Worm (Caenorhabditis elegans) whole organism, dauer: Measurements from ENCODE around the gene F35D11.4.

Source experiments
- unc-62 ChIP-seq: sonication (generic microtip); optimal IDR thresholded peaks from 2 replicates; lab custom pipeline; 2017; ENCODE audit warnings: missing biosample characterization, missing genetic modification reagents, missing genetic modification characterization

Gene F35D11.4

DNA sequence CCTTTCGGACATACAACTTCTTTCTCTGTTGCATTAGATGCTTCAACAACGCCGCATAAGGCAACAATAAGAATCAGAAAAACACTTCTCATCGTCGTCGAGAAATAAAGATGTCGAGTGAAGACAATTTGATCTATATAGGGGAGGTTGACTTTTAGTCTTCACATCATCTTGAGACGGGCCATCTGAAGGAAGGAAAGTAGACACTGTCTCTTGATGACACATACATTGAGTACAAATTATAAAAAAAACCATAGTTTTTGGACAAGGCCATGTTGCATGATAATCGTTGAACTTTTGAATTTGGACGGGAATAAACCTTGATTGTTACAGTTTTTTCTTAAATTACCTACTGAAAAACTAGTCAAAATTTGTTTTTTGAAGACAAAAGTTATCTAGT, 18.4 kb downstream of the F35D11.4 start, which contains the start of gene clec-139:
clec-139 (minus strand) TSS at position 101 of the 400 bp plus-strand sequence.
- TF ChIP-seq unc-62 (GFP tag; lab: Kevin White, UChicago): no peak

DNA sequence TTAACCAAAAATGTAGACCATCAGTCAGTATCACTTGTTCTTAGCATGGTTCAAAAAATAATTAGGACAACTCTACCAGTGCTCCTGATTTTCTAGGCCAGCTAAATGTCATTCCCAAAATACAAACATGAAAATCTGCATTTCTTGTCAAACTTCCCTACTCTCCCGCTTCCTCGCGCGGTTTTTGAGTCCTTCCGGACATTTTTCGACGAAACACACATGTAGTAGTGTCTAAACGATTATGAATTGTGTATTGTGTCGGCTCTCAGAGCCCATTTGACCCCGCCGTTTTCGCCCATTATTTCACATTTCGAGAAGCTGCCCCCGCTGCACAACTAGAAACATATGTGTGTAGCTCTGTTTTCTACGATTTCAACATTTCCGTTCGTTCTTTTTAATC, 23.4 kb downstream of the F35D11.4 start, which contains the start of gene F35D11.1:
F35D11.1 (plus strand) TSS at position 301 of the 400 bp plus-strand sequence.
- no peak for TF ChIP-seq unc-62 (GFP tag; lab: Kevin White, UChicago)

DNA sequence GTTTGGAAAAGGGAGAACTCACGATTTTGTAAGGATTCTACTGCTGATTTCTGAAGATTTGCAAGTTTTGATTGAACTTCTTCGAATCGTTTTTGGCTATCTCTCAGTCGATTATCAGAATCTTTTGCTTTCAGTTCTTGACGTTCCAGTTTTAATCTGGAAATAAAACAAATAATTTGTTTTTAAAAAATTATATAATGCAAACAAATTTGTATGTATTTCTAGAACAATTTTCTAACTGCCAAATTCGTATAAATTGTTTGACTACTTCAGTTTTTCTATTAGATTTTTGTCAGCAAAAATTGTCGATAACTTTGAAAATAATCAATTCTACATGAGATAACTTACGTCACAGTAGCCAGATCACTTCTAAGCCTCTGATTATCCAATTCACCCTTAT, 28.3 kb downstream of the F35D11.4 start:
- TF ChIP-seq unc-62 (GFP tag; lab: Kevin White, UChicago): no peak

DNA sequence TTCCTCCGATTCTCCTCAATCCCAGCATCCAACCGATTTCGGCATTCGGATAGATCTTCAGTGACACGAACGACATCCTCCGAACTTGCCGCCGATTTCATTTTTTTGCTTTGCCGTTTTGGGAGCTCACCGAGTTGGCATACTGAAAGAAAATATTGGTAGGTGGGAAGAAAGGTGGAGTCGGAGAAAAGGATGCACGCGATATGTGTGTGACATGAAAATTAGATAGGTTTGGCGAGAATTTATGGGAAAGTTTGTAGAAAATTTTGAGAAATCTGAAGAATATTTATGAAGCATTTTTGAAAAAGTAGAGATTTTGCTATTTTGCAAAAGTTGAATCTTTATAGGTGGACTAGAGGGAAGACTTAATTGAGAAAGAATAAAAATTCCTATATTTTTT, 35.0 kb downstream of the F35D11.4 start, which contains the start of gene che-10:
che-10 (minus strand) TSS at position 101 of the 400 bp plus-strand sequence.
- TF ChIP-seq unc-62 (GFP tag; lab: Kevin White, UChicago): no peak

DNA sequence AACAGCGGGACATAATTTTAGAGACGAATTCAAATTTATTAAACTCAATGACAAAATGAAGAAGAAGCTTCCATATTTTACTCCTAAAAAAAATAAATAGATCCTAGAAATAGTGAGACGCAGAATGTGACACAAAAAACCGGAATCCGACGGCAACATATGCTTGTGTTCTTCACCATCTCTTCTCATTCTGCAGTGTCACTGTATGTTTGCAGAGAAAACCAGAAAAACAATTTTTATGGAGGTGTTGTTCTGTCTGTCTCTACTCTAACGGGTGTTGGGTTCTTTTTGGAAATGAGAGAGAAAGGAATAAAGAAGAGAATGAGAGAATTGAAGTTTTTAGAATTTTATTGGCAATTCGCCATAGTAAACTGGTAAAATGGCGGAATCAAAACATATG, 35.7 kb downstream of the F35D11.4 start:
- no peak for TF ChIP-seq unc-62 (GFP tag; lab: Kevin White, UChicago)

DNA sequence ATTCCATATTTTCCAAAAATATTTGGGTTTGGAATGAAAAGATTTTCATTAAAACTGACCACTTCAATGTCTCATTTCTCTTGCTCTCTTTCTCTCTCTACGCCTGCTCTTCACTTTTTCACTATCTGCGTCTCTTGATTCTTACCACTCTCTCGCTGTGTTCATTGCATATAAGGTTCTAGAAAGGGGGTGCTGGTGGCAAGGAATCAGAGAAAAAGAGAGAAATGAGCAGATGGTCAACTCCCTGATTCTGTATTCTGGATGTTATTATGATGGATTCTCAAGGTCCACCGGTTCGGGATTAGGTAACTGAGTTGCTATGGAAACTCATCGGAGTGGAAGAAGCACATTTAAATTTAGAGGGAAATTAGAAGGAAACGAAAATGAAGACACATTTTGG, 37.5 kb downstream of the F35D11.4 start:
- no peak for TF ChIP-seq unc-62 (GFP tag; lab: Kevin White, UChicago)

DNA sequence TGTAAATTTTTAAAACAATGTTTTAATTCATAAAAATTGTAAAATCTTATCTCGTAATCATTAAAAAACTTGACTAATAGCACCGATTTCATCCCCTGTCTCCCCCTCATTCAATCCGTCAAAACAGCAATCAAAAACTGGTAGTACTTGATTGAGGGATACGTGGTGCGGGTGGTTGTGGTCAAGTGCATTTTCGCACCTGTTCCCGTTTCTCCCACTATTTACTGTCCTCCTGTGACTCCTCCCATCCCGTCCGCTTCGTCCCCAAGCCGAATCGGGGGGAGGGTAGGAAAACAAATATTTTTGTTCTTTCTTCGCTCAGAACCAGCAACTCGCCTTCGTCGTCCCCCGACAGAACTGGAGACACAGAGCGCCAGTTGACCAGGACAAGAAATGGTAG, 45.6 kb downstream of the F35D11.4 start, which contains the start of gene lgc-27:
lgc-27 (plus strand) TSS at position 301 of the 400 bp plus-strand sequence.
- no peak for TF ChIP-seq unc-62 (GFP tag; lab: Kevin White, UChicago)

DNA sequence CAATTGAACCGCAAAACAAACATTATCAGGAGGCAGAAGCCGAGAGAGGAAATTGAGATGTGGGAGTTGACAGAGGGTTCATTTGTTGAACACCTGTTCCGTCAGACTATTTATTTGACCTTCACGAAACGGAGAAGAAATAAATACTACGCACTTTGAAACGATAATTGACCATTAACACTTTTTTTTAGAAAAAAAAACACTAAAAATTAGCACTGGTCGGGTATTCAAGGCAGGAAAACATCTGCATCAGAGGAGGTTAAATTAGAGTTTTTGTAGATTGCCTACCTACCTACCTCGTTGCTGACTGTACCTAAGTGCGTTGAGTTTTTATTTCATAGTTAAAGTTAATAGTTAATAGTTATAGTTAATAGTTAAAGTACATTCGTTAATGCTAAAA, 46.8 kb downstream of the F35D11.4 start:
- TF ChIP-seq unc-62 (GFP tag; lab: Kevin White, UChicago): no peak
